Fruit fly (Drosophila melanogaster) whole organism, embryonic: ENCODE results near the gene hop.
A peak's percentile ranks its signal among the peaks of the same experiment; 100 is the strongest.

Experiments
- ATbp ChIP-seq: fragments of 200-800 bp; sonication (Bioruptor generic); optimal IDR thresholded peaks from 2 replicates; lab custom pipeline; 2017; ENCODE audit warnings: missing biosample characterization, mild to moderate bottlenecking, missing genetic modification characterization, missing genetic modification reagents
- Abd-B ChIP-seq: fragments of 200-800 bp; sonication (Bioruptor generic); optimal IDR thresholded peaks from 2 replicates; lab custom pipeline; 2018; ENCODE audit warnings: missing biosample characterization, mild to moderate bottlenecking, missing genetic modification characterization, moderate library complexity
- B-H1 ChIP-seq: fragments of 200-800 bp; sonication (Bioruptor generic); IDR thresholded peaks from 3 replicates; pipeline ENCODE4 v1.3.6; 2022; ENCODE audit warnings: missing biosample characterization, missing genetic modification characterization
- BEAF-32 ChIP-seq: fragments of 200-800 bp; sonication (Bioruptor generic); optimal IDR thresholded peaks from 3 replicates; lab custom pipeline; 2017; ENCODE audit warnings: missing biosample characterization, missing genetic modification characterization, mild to moderate bottlenecking, moderate library complexity, missing genetic modification reagents
- CG10654 ChIP-seq: fragments of 200-800 bp; sonication (Bioruptor generic); optimal IDR thresholded peaks from 2 replicates; lab custom pipeline; 2016; ENCODE audit warnings: missing biosample characterization, missing genetic modification characterization
- CG11560 ChIP-seq: fragments of 200-800 bp; sonication (Bioruptor generic); IDR thresholded peaks from 3 replicates; pipeline ENCODE4 v1.3.6; 2022; ENCODE audit warnings: missing biosample characterization, missing genetic modification characterization
- CG12104 ChIP-seq: fragments of 200-800 bp; sonication (Bioruptor generic); optimal IDR thresholded peaks from 3 replicates; lab custom pipeline; 2016; ENCODE audit warnings: missing biosample characterization, missing genetic modification characterization
- CG1529 ChIP-seq: fragments of 200-800 bp; sonication (Bioruptor generic); optimal IDR thresholded peaks from 3 replicates; lab custom pipeline; 2018; ENCODE audit warnings: missing biosample characterization, missing genetic modification characterization
- CG15514 ChIP-seq: fragments of 200-800 bp; sonication (Bioruptor generic); optimal IDR thresholded peaks from 3 replicates; lab custom pipeline; 2017; ENCODE audit warnings: missing biosample characterization, missing genetic modification characterization, mild to moderate bottlenecking, moderate library complexity, missing genetic modification reagents
- CG15696 ChIP-seq: fragments of 200-800 bp; sonication (Bioruptor generic); optimal IDR thresholded peaks from 2 replicates; lab custom pipeline; 2019; ENCODE audit warnings: missing biosample characterization, mild to moderate bottlenecking, missing genetic modification characterization, moderate library complexity
- CG17568 ChIP-seq: fragments of 200-800 bp; sonication (Bioruptor generic); optimal IDR thresholded peaks from 2 replicates; lab custom pipeline; 2018; ENCODE audit warnings: missing biosample characterization, mild to moderate bottlenecking, missing genetic modification characterization, moderate library complexity
- CG17802 ChIP-seq: fragments of 200-800 bp; sonication (Bioruptor generic); optimal IDR thresholded peaks from 2 replicates; lab custom pipeline; 2018; ENCODE audit warnings: missing biosample characterization, mild to moderate bottlenecking, missing genetic modification characterization, moderate library complexity
- CG3726 ChIP-seq: fragments of 200-800 bp; sonication (Bioruptor generic); IDR thresholded peaks from 3 replicates; pipeline ENCODE4, ENCODE4 v1.3.6; 2022; ENCODE audit warnings: missing biosample characterization, missing genetic modification characterization
- CG4328 ChIP-seq: fragments of 200-800 bp; sonication (Bioruptor generic); optimal IDR thresholded peaks from 3 replicates; lab custom pipeline; 2017; ENCODE audit warnings: missing biosample characterization, missing genetic modification reagents, missing genetic modification characterization
- CG6272 ChIP-seq: fragments of 200-800 bp; sonication (Bioruptor generic); IDR thresholded peaks from 2 replicates; pipeline ENCODE4 v1.3.6; 2022; ENCODE audit warnings: missing biosample characterization, missing genetic modification characterization
- CG7357 ChIP-seq: fragments of 200-800 bp; sonication (Bioruptor generic); IDR thresholded peaks from 3 replicates; pipeline ENCODE4 v1.3.6; 2022; ENCODE audit warnings: missing biosample characterization, missing genetic modification characterization
- CG8388 ChIP-seq: fragments of 200-800 bp; sonication (Bioruptor generic); optimal IDR thresholded peaks from 2 replicates; lab custom pipeline; 2019; ENCODE audit warnings: missing biosample characterization, mild to moderate bottlenecking, missing genetic modification characterization, moderate library complexity
- CG8944 ChIP-seq: fragments of 200-800 bp; sonication (Bioruptor generic); optimal IDR thresholded peaks from 3 replicates; lab custom pipeline; 2016; ENCODE audit warnings: missing biosample characterization, missing genetic modification characterization
- Eip74EF ChIP-seq, 2 experiments: fragments of 200-800 bp in 1 of 2; fragments of >200 bp in 1 of 2; sonication (Bioruptor generic) in 1 of 2; optimal IDR thresholded peaks; 2 replicates each; lab custom pipeline; 2017 to 2019; ENCODE audit warnings: missing biosample characterization in 2 of 2, missing genetic modification characterization in 2 of 2, mild to moderate bottlenecking in 1 of 2, moderate library complexity in 1 of 2
- Hey ChIP-seq: fragments of 200-800 bp; sonication (Bioruptor generic); optimal IDR thresholded peaks from 3 replicates; lab custom pipeline; 2018; ENCODE audit warnings: missing biosample characterization, mild to moderate bottlenecking, missing genetic modification characterization
- Hr3 ChIP-seq: fragments of 200-800 bp; sonication (Bioruptor generic); optimal IDR thresholded peaks from 3 replicates; lab custom pipeline; 2016; ENCODE audit warnings: missing biosample characterization, missing genetic modification characterization
- Lpt ChIP-seq: fragments of >200 bp; optimal IDR thresholded peaks from 2 replicates; lab custom pipeline; 2018; ENCODE audit warnings: missing biosample characterization, missing genetic modification characterization
- Nf-YA ChIP-seq: fragments of 200-800 bp; sonication (Bioruptor generic); IDR thresholded peaks from 2 replicates; pipeline ENCODE4 v1.3.6; 2022; ENCODE audit warnings: missing biosample characterization, missing genetic modification characterization
- NfI ChIP-seq: fragments of 200-800 bp; sonication (Bioruptor generic); optimal IDR thresholded peaks from 3 replicates; lab custom pipeline; 2018; ENCODE audit warnings: missing biosample characterization, mild to moderate bottlenecking, missing genetic modification characterization, moderate library complexity
- Optix ChIP-seq: fragments of 200-800 bp; sonication (Bioruptor generic); IDR thresholded peaks from 3 replicates; pipeline ENCODE4 v1.3.6; 2022; ENCODE audit warnings: missing biosample characterization, missing genetic modification characterization
- Ssrp ChIP-seq: fragments of 200-800 bp; sonication (Bioruptor generic); optimal IDR thresholded peaks from 2 replicates; lab custom pipeline; 2018; ENCODE audit warnings: missing biosample characterization, mild to moderate bottlenecking, missing genetic modification characterization, moderate library complexity
- ab ChIP-seq: fragments of 200-800 bp; sonication (Bioruptor generic); optimal IDR thresholded peaks from 2 replicates; lab custom pipeline; 2016; ENCODE audit warnings: missing biosample characterization, missing genetic modification characterization
- abd-A ChIP-seq: fragments of 200-800 bp; sonication (Bioruptor generic); optimal IDR thresholded peaks from 3 replicates; lab custom pipeline; 2019; ENCODE audit warnings: missing biosample characterization, mild to moderate bottlenecking, missing genetic modification characterization, moderate library complexity
- bsh ChIP-seq, 2 experiments: fragments of 200-800 bp; sonication (Bioruptor generic); optimal IDR thresholded peaks; 2 replicates each; lab custom pipeline; 2017 to 2018; ENCODE audit warnings: mild to moderate bottlenecking in 2 of 2, missing biosample characterization in 2 of 2, missing genetic modification characterization in 2 of 2, moderate library complexity in 1 of 2
- btn ChIP-seq: fragments of 200-800 bp; sonication (Bioruptor generic); optimal IDR thresholded peaks from 2 replicates; lab custom pipeline; 2016; ENCODE audit warnings: missing biosample characterization, missing genetic modification characterization
- cas ChIP-seq: fragments of 200-800 bp; sonication (Bioruptor generic); IDR thresholded peaks from 2 replicates; pipeline ENCODE4 v1.3.6; 2022; ENCODE audit warnings: missing biosample characterization, missing genetic modification characterization
- ci ChIP-seq: fragments of 200-800 bp; sonication (Bioruptor generic); IDR thresholded peaks from 3 replicates; pipeline ENCODE4 v1.3.6; 2022; ENCODE audit warnings: missing biosample characterization, missing genetic modification characterization
- gcm2 ChIP-seq: fragments of 200-800 bp; sonication (Bioruptor generic); optimal IDR thresholded peaks from 2 replicates; lab custom pipeline; 2016; ENCODE audit warnings: missing biosample characterization, missing genetic modification characterization
- grn ChIP-seq: fragments of 200-800 bp; sonication (Bioruptor generic); optimal IDR thresholded peaks from 3 replicates; lab custom pipeline; 2017; ENCODE audit warnings: missing biosample characterization, missing genetic modification characterization
- gsb-n ChIP-seq: fragments of 200-800 bp; sonication (Bioruptor generic); optimal IDR thresholded peaks from 3 replicates; lab custom pipeline; 2018; ENCODE audit warnings: missing biosample characterization, mild to moderate bottlenecking, missing genetic modification characterization
- hb ChIP-seq: fragments of 200-800 bp; sonication (Bioruptor generic); IDR thresholded peaks from 3 replicates; pipeline ENCODE4 v1.3.6; 2022; ENCODE audit warnings: missing biosample characterization, missing genetic modification characterization; ENCODE audit not compliant: partially characterized antibody
- hbn ChIP-seq: fragments of 200-800 bp; sonication (Bioruptor generic); IDR thresholded peaks from 2 replicates; pipeline ENCODE4 v1.3.6; 2022; ENCODE audit warnings: missing biosample characterization, missing genetic modification characterization; ENCODE audit not compliant: partially characterized antibody
- hkb ChIP-seq, 2 experiments: fragments of 200-800 bp in 1 of 2; fragments of >200 bp in 1 of 2; sonication (Bioruptor generic) in 1 of 2; IDR thresholded peaks in 1 of 2; optimal IDR thresholded peaks in 1 of 2; 2 replicates each; pipeline versions ENCODE4 v1.3.6 to Lab custom; 2017 to 2022; ENCODE audit warnings: missing biosample characterization in 1 of 2, missing genetic modification characterization in 1 of 2
- mld ChIP-seq: fragments of 200-800 bp; sonication (Bioruptor generic); IDR thresholded peaks from 3 replicates; pipeline ENCODE4 v1.3.6; 2022; ENCODE audit warnings: missing biosample characterization, missing genetic modification characterization; ENCODE audit not compliant: partially characterized antibody
- p53 ChIP-seq: fragments of 200-800 bp; sonication (Bioruptor generic); optimal IDR thresholded peaks from 2 replicates; lab custom pipeline; 2016; ENCODE audit warnings: missing biosample characterization, missing genetic modification characterization
- pita ChIP-seq: fragments of 200-800 bp; sonication (Bioruptor generic); optimal IDR thresholded peaks from 2 replicates; lab custom pipeline; 2017; ENCODE audit warnings: missing biosample characterization, mild to moderate bottlenecking, missing genetic modification characterization
- sima ChIP-seq: fragments of 200-800 bp; sonication (Bioruptor generic); optimal IDR thresholded peaks from 2 replicates; lab custom pipeline; 2016; ENCODE audit warnings: missing biosample characterization, missing genetic modification characterization
- stc ChIP-seq: fragments of 200-800 bp; sonication (Bioruptor generic); IDR thresholded peaks from 2 replicates; pipeline ENCODE4 v1.3.6; 2022; ENCODE audit warnings: missing biosample characterization, missing genetic modification characterization
- stwl ChIP-seq: fragments of 200-800 bp; sonication (Bioruptor generic); optimal IDR thresholded peaks from 3 replicates; lab custom pipeline; 2018; ENCODE audit warnings: missing biosample characterization, mild to moderate bottlenecking, missing genetic modification characterization, moderate library complexity
- trh ChIP-seq: fragments of 200-800 bp; sonication (Bioruptor generic); optimal IDR thresholded peaks from 2 replicates; lab custom pipeline; 2016; ENCODE audit warnings: missing biosample characterization, missing genetic modification characterization
- usp ChIP-seq: fragments of >200 bp; optimal IDR thresholded peaks from 2 replicates; lab custom pipeline; 2017; ENCODE audit warnings: missing biosample characterization, missing genetic modification characterization
- vvl ChIP-seq: fragments of 200-800 bp; sonication (Bioruptor generic); IDR thresholded peaks from 2 replicates; pipeline ENCODE4 v1.3.6; 2022; ENCODE audit warnings: missing biosample characterization, missing genetic modification characterization
- z ChIP-seq: fragments of 200-800 bp; sonication (Bioruptor generic); IDR thresholded peaks from 3 replicates; pipeline ENCODE4 v1.3.6; 2022; ENCODE audit warnings: missing biosample characterization, missing genetic modification characterization

Gene hop

dm6 chrX:11338973-11339867 is 28.7 kb downstream of the hop start (continued):
- TF ChIP-seq ci (GFP tag; lab: Robert Waterston, UW) (0 out of 3 replicates have a peak, but pooled peaks have one; percentile 39), Abd-B (GFP tag; lab: Kevin White, UChicago) (peak; percentile 53), CG11560 (tag; lab: Robert Waterston, UW) (peak; percentile 55; the same call in 1 of the 3 replicates), Lpt (GFP tag; lab: Kevin White, UChicago) (no peak), CG12104 (GFP tag; lab: Kevin White, UChicago) (no peak), CG6272 (peak; percentile 70), B-H1 (GFP tag; lab: Robert Waterston, UW) (no peak), Optix (no peak), ab (GFP tag; lab: Kevin White, UChicago) (no peak), hkb (optimal IDR thresholded peaks at IDR 0.05; lab: Kevin White, UChicago) (peak; percentile 68), hkb (GFP tag; IDR thresholded peaks at IDR 0.05; lab: Robert Waterston, UW) (no peak), vvl (GFP tag; lab: Robert Waterston, UW) (peak; percentile 29; the same call in 1 of the 2 replicates), NfI (GFP tag; lab: Kevin White, UChicago) (peak; percentile 43), usp (GFP tag; lab: Kevin White, UChicago) (no peak), abd-A (tag; lab: Kevin White, UChicago) (peak; percentile 35), Hey (tag; lab: Kevin White, UChicago) (peak; percentile 10), CG17568 (GFP tag; lab: Kevin White, UChicago) (no peak), ATbp (no peak), btn (GFP tag; lab: Kevin White, UChicago) (no peak), BEAF-32 (GFP tag; lab: Kevin White, UChicago) (peak; percentile 93), Eip74EF (GFP tag; optimal IDR thresholded peaks at IDR 0.05; lab: Kevin White, UChicago) (no peak), CG15696 (tag; lab: Kevin White, UChicago) (peak; percentile 17), stc (GFP tag; lab: Robert Waterston, UW) (no peak), Hr3 (peak; percentile 34), mld (GFP tag; lab: Robert Waterston, UW) (peak; percentile 70; the same call in 1 of the 3 replicates), z (GFP tag; lab: Robert Waterston, UW) (no peak), p53 (GFP tag; lab: Kevin White, UChicago) (no peak), CG8944 (GFP tag; lab: Kevin White, UChicago) (peak; percentile 66), gsb-n (tag; lab: Kevin White, UChicago) (no peak), CG10654 (peak; percentile 42), CG4328 (GFP tag; lab: Kevin White, UChicago) (peak; percentile 15), hb (GFP tag; lab: Robert Waterston, UW) (peak; percentile 81), gcm2 (GFP tag; lab: Kevin White, UChicago) (no peak), Ssrp (tag; lab: Kevin White, UChicago) (no peak), pita (GFP tag; lab: Kevin White, UChicago) (no peak), CG17802 (tag; lab: Kevin White, UChicago) (no peak), trh (no peak), CG3726 (GFP tag; lab: Robert Waterston, UW) (no peak), sima (GFP tag; lab: Kevin White, UChicago) (no peak), Nf-YA (GFP tag; lab: Robert Waterston, UW) (no peak), grn (GFP tag; lab: Kevin White, UChicago) (no peak), cas (no peak), bsh (GFP tag; optimal IDR thresholded peaks at IDR 0.05; lab: Kevin White, UChicago) (peak in 1 of 2 experiments; percentile 9), CG8388 (no peak), CG1529 (no peak), CG7357 (GFP tag; lab: Robert Waterston, UW) (no peak), CG15514 (GFP tag; lab: Kevin White, UChicago) (peak; percentile 78), stwl (peak; percentile 54), hbn (GFP tag; lab: Robert Waterston, UW) (peak; percentile 82)
